Worm (Caenorhabditis elegans): Measurements from ENCODE around the gene Y38C1AA.1.

Y38C1AA.1 gene

DNA sequence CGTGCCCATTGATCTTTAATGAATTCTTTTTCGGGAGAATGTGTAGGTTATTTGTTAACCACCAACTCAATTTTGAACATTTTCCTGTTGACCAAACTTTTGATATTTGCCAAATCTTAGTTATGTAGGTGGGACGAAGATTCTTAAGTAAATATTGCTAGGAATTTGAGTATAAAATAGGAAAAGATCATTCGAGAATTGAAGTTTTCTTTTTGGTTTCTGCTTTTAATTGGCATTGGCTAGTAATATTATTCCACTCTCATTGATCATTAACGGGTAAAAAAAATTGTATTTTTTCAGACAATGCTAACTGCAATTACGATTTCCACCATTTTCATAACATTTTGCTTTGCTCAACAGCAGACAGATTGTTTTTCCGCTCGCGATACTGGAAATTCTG is 58.2 kb downstream of the Y38C1AA.1 start, which contains the start of gene T21D12.12:
TSS of gene T21D12.12 (plus strand) at position 301 of the 400 bp plus-strand sequence.
- TF ChIP-seq hnd-1 (tag; optimal IDR thresholded peaks at IDR 0.05), result no peak
- TF ChIP-seq ceh-36 (tag; optimal IDR thresholded peaks at IDR 0.05), result no peak
- no peak for TF ChIP-seq tra-4 (tag; optimal IDR thresholded peaks at IDR 0.05)
- TF ChIP-seq F13C5.2 (tag; optimal IDR thresholded peaks at IDR 0.05), result no peak
- TF ChIP-seq B0310.2 (tag; optimal IDR thresholded peaks at IDR 0.05), result no peak
- no peak for TF ChIP-seq ets-7 (tag; optimal IDR thresholded peaks at IDR 0.05)
- TF ChIP-seq ceh-13 (GFP tag; optimal IDR thresholded peaks at IDR 0.05), result no peak
- TF ChIP-seq scrt-1 (GFP tag; IDR thresholded peaks at IDR 0.05), result no peak
- no peak for TF ChIP-seq hmg-4 (GFP tag; optimal IDR thresholded peaks at IDR 0.05)
- no peak for TF ChIP-seq pes-1 (GFP tag; IDR thresholded peaks at IDR 0.05)
- no peak for TF ChIP-seq hmbx-1 (tag; optimal IDR thresholded peaks at IDR 0.05)
- TF ChIP-seq flt-1 (GFP tag; IDR thresholded peaks at IDR 0.05), result no peak
- no peak for TF ChIP-seq sea-1 (GFP tag; conservative IDR thresholded peaks at IDR 0.05)
- TF ChIP-seq ama-1 (optimal IDR thresholded peaks at IDR 0.05), result no peak
- no peak for TF ChIP-seq tbx-11 (GFP tag; IDR thresholded peaks at IDR 0.05)
- no peak for TF ChIP-seq tbx-37 (GFP tag; conservative IDR thresholded peaks at IDR 0.05)
- no peak for TF ChIP-seq aly-1 (tag; optimal IDR thresholded peaks at IDR 0.05)
